Worm (Caenorhabditis elegans): ENCODE data around the gene EEED8.18.

DNA sequence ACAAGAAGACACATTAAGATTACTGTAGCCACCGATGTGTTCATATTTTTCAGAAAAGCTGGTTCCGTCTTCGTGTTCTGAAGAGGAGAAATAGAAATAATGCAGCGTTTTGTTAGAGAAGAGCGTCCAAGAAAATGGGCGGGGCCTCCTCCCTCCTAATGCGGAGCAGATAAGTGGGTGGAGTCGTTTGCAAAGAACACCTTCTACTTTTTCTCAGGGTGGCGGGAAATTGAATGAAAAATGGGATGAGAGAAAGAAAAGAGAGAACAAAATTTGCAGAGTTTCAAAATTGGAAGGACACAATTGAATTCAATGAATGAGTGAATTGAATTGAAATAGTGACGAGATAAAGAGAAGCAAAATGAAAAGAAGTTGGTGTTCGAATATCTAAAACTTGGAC, 46.8 kb downstream of the EEED8.18 start, which contains the start of gene F09E5.16:
- no peak for TF ChIP-seq him-1 (tag; optimal IDR thresholded peaks at IDR 0.05)
- TF ChIP-seq W03F9.2 (tag; optimal IDR thresholded peaks at IDR 0.05), result no peak
- no peak for TF ChIP-seq dao-5 (tag; optimal IDR thresholded peaks at IDR 0.05)

All from whole organism, L4/young adult.